Worm (Caenorhabditis elegans) whole organism, L4 larva: ENCODE measurements around the gene F40G12.5.

Experiments used
- ZK337.2 ChIP-seq: fragments of 200-800 bp; sonication (Bioruptor generic); IDR thresholded peaks from 2 replicates; pipeline ENCODE4 v1.3.6; 2022; ENCODE audit warnings: missing genetic modification reagents, missing genetic modification characterization, missing compliant biosample characterization
- ama-1 ChIP-seq: fragments of 150-350 bp; optimal IDR thresholded peaks from 2 replicates; lab custom pipeline; 2014; ENCODE audit warnings: inconsistent platforms, mixed read lengths
- arid-1 ChIP-seq: fragments of 200-800 bp; sonication (Bioruptor generic); conservative IDR thresholded peaks from 2 replicates; pipeline ENCODE4 v1.3.6; 2022; ENCODE audit warnings: missing genetic modification reagents, missing genetic modification characterization, missing compliant biosample characterization
- ceh-62 ChIP-seq: sonication (generic microtip); optimal IDR thresholded peaks from 2 replicates; lab custom pipeline; 2017; ENCODE audit warnings: missing biosample characterization, missing genetic modification characterization
- duxl-1 ChIP-seq: sonication (generic microtip); optimal IDR thresholded peaks from 2 replicates; lab custom pipeline; 2016; ENCODE audit warnings: mild to moderate bottlenecking, missing genetic modification characterization, moderate library complexity, missing compliant biosample characterization; ENCODE audit not compliant: poor library complexity
- dve-1 ChIP-seq: sonication (generic microtip); optimal IDR thresholded peaks from 2 replicates; lab custom pipeline; 2017; ENCODE audit warnings: antibody characterized with exemption, mild to moderate bottlenecking, missing genetic modification characterization, missing compliant biosample characterization; ENCODE audit not compliant: insufficient read depth
- hlh-11 ChIP-seq: fragments of 200-800 bp; sonication (Bioruptor generic); optimal IDR thresholded peaks from 2 replicates; lab custom pipeline; 2018; ENCODE audit warnings: mild to moderate bottlenecking, missing genetic modification characterization, missing compliant biosample characterization
- mxl-2 ChIP-seq: fragments of 200-800 bp; sonication (Bioruptor generic); conservative IDR thresholded peaks from 2 replicates; pipeline ENCODE4 v1.3.6; 2022; ENCODE audit warnings: missing genetic modification reagents, missing genetic modification characterization, missing compliant biosample characterization
- nhr-25 ChIP-seq: sonication (generic microtip); optimal IDR thresholded peaks from 2 replicates; lab custom pipeline; 2017; ENCODE audit warnings: missing genetic modification characterization, mild to moderate bottlenecking, missing compliant biosample characterization, antibody characterized with exemption, moderate library complexity, borderline replicate concordance; ENCODE audit not compliant: insufficient read depth

DNA sequence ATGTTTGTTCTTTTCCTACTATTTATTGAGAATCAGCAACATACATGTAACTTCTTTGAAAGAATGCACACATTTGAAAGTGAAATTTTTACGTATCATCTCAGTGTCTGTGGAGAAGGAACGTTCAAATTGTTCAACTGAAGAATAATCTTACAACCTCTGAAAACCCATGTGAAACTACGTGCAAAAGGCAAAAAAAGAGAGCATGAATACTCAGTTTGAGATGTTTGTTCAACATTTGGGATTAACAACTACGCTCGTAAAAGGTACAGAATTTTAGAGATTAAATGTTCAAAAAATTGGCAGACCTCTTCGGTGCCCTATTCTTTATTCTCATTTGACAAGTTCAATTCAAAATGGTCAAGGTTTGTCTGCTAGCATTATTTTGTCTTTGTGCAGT is 18.6 kb downstream of the F40G12.5 start, which contains the start of gene K02E11.5:
- TF ChIP-seq arid-1 (GFP tag; lab: Robert Waterston, UW) (no peak), hlh-11 (tag; lab: Kevin White, UChicago) (no peak), ama-1 (lab: Kevin White, UChicago) (no peak), duxl-1 (tag; lab: Kevin White, UChicago) (no peak), dve-1 (tag; lab: Kevin White, UChicago) (no peak), mxl-2 (GFP tag; lab: Robert Waterston, UW) (no peak), nhr-25 (tag; lab: Kevin White, UChicago) (no peak), ZK337.2 (GFP tag; lab: Robert Waterston, UW) (no peak), ceh-62 (tag; lab: Kevin White, UChicago) (no peak)
